Worm (Caenorhabditis elegans): Measurements from ENCODE around the gene C03A7.13.

The C03A7.13 gene

DNA sequence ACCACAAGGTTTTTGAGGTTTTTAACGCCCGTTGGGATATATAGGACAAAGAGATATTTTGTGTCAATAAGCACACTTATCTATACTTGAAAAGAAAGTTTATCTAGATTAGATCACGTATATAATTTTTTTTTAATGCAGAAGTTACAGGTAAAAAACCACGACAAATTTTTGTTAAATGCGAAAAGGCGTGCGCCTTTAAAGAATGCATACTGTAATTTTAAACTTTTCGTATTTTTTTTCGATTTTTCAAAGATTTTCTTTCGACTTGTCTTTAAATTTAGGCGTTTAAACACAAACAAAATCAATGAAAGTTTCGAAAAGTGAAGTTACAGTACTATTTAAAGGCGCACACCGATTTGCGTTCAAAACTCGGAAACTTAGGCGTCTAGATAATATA, 11.3 kb upstream of the C03A7.13 start:
- no peak for TF ChIP-seq scrt-1 (GFP tag; IDR thresholded peaks at IDR 0.05)
- TF ChIP-seq flt-1 (GFP tag; IDR thresholded peaks at IDR 0.05), result no peak
- TF ChIP-seq tbx-37 (GFP tag; conservative IDR thresholded peaks at IDR 0.05), result no peak
- TF ChIP-seq pes-1 (GFP tag; IDR thresholded peaks at IDR 0.05), result no peak
- no peak for TF ChIP-seq ama-1 (optimal IDR thresholded peaks at IDR 0.05)
- no peak for TF ChIP-seq hmg-4 (GFP tag; optimal IDR thresholded peaks at IDR 0.05)
- TF ChIP-seq hnd-1 (tag; optimal IDR thresholded peaks at IDR 0.05), result no peak
- no peak for TF ChIP-seq ceh-13 (GFP tag; optimal IDR thresholded peaks at IDR 0.05)
- no peak for TF ChIP-seq ceh-36 (tag; optimal IDR thresholded peaks at IDR 0.05)
- no peak for TF ChIP-seq sea-1 (GFP tag; conservative IDR thresholded peaks at IDR 0.05)
- TF ChIP-seq tbx-11 (GFP tag; IDR thresholded peaks at IDR 0.05), result no peak

DNA sequence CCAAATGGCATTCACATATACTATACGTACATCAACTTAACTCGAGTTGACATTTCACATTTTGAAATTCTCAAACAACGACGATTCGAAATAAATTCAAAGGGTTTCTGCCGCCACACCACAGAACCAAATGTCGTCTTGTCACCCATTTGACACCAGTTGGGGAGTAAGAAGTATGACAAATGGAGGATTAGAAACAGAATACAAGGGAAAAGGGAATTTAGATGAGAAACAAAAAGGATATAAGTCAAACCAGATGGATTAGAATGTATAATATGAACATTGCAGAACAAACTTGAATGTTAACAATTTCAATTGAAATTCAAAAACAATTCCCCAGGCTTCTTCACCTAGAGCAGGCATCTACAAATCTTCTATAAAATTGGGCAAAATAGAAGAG, 9.4 kb upstream of the C03A7.13 start:
- no peak for TF ChIP-seq tbx-37 (GFP tag; conservative IDR thresholded peaks at IDR 0.05)
- no peak for TF ChIP-seq tra-4 (tag; optimal IDR thresholded peaks at IDR 0.05)

DNA sequence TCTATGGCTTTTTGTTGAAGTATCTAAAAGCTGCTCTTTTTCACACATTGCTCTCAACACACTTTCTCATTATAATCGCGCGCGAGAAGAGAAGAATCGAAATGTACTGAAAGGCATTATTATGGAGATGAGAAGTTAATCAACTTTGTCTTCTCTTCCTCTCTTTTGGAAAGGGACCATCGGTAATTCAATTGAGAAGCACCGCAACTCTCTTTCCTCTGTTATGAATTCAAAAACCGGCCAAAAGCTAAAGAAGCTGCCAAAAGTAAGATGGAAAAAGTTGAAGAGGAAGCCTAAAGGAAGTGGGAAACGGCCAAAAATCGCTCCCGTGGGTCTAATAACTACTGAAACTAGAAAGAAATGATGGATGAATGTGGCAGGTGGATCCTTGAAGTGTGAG, 7.8 kb upstream of the C03A7.13 start:
- TF ChIP-seq ets-7 (tag; optimal IDR thresholded peaks at IDR 0.05) (no peak), hmg-4 (GFP tag; optimal IDR thresholded peaks at IDR 0.05) (no peak), scrt-1 (GFP tag; IDR thresholded peaks at IDR 0.05) (no peak)

DNA sequence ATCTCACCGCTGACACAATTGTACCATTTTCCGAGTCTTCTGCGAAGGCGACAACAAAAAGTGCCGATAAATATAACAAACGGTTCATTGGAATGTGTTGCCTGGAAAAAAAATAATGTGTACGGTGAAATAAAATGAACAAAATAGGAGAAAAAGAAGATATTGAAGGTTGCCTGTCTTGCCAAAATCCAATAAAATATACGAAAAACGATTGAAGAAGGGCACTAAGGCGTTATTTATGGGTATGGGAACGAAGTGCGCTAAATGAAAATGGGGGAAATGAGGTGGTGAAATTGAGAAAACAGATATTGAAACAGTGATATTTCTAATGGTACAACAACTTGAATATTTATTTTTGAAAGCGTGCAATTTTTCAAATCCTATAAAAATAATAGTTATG, 5.9 kb upstream of the C03A7.13 start, which contains the start of gene Y47A7.2:
Gene Y47A7.2 (minus strand): TSS at position 101 of the 400 bp plus-strand sequence.
- no peak for TF ChIP-seq tbx-37 (GFP tag; conservative IDR thresholded peaks at IDR 0.05)
- TF ChIP-seq F13C5.2 (tag; optimal IDR thresholded peaks at IDR 0.05), result no peak
- no peak for TF ChIP-seq tbx-11 (GFP tag; IDR thresholded peaks at IDR 0.05)
- TF ChIP-seq pes-1 (GFP tag; IDR thresholded peaks at IDR 0.05), result no peak
- TF ChIP-seq ceh-36 (tag; optimal IDR thresholded peaks at IDR 0.05), result no peak
- TF ChIP-seq tra-4 (tag; optimal IDR thresholded peaks at IDR 0.05), result no peak
- TF ChIP-seq sea-1 (GFP tag; conservative IDR thresholded peaks at IDR 0.05), result no peak
- TF ChIP-seq ama-1 (optimal IDR thresholded peaks at IDR 0.05), result no peak
- no peak for TF ChIP-seq B0310.2 (tag; optimal IDR thresholded peaks at IDR 0.05)
- TF ChIP-seq hmg-4 (GFP tag; optimal IDR thresholded peaks at IDR 0.05), result no peak
- no peak for TF ChIP-seq flt-1 (GFP tag; IDR thresholded peaks at IDR 0.05)
- TF ChIP-seq hmbx-1 (tag; optimal IDR thresholded peaks at IDR 0.05), result no peak

DNA sequence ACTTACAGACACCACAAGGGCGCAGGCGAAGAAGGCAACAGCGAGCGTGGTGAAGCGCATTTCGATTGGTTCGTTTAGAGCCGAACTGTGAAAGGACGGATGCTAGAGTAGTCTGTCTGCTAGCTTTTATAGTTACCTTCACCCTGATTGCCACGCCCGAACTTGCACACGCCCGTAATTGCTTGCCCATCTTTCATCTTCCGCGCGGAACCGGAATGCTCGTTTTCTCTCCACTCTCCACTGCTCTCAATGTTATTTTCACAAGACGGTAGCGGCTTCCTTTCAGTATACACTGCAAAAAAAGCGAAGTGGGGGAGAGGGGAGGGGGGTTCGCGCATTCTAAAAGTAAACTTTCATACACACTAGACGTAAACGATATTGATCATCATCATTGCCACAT, 2.2 kb upstream of the C03A7.13 start, which contains the start of gene abu-8:
Gene abu-8 (minus strand): TSS at position 101 of the 400 bp plus-strand sequence.
- TF ChIP-seq tbx-37 (GFP tag; conservative IDR thresholded peaks at IDR 0.05) (no peak), hmg-4 (GFP tag; optimal IDR thresholded peaks at IDR 0.05) (no peak), B0310.2 (tag; optimal IDR thresholded peaks at IDR 0.05) (no peak), tbx-11 (GFP tag; IDR thresholded peaks at IDR 0.05) (no peak)

DNA sequence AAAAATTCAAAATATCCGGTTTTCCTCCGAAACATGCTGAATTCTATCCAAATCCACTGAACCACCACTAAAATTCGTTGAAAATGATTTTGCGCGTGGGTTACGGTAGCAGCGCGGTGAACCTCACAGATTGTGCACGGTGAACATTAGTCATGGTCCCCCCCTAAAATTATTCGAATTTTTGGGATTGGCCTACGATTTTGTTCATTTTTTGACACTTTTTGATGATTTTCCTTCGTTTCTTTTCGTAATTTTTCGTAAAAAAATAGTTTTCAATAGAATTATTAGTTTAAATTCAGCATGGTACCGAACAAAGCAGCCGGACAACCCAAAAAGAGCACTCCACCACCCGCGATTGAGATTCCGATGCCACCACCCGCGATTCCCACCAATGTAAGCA, 10.7 kb downstream of the C03A7.13 start, which contains the start of gene C03A7.2:
Gene C03A7.2 (plus strand): TSS at position 301 of the 400 bp plus-strand sequence.
- TF ChIP-seq ceh-13 (GFP tag; optimal IDR thresholded peaks at IDR 0.05) (no peak), hnd-1 (tag; optimal IDR thresholded peaks at IDR 0.05) (no peak)

DNA sequence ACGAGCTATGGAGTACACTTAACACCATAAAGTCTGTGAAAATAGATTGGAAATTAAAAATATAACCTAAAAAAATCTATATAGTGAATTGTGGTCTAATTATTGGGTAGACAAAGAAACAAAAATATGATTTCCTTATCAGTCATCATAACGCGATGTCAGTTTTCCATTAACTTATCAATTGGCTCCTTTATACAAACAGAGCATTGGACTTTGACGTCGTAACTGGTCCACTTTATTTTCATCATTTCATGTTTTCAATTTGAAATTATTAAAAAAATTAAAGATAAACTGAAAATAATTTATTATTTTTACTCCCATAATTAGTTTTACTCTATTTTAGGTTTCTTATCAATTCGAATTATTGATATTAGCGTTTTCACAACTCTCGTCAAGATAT, 14.3 kb downstream of the C03A7.13 start:
- TF ChIP-seq ama-1 (optimal IDR thresholded peaks at IDR 0.05), result no peak
- no peak for TF ChIP-seq tra-4 (tag; optimal IDR thresholded peaks at IDR 0.05)
- TF ChIP-seq ets-7 (tag; optimal IDR thresholded peaks at IDR 0.05), result no peak
- TF ChIP-seq tbx-37 (GFP tag; conservative IDR thresholded peaks at IDR 0.05), result no peak
- no peak for TF ChIP-seq flt-1 (GFP tag; IDR thresholded peaks at IDR 0.05)

DNA sequence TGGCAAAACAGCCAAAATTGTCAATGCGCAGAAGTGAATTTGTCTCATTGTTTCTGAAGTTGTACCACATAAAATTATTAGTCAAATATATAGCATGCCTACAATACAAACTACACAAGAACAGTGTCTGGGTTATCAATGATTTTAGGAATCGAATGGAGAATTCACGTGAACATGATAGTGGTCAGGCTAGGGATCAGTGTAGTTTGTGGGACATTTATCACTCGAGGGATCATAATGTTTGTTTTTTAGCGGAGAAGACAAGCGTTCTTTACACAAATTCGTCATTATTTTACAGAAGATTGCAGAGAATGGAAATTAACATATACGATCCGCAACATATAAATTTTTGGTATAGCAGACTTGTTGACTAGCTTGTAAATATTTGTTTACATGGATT, 15.1 kb downstream of the C03A7.13 start, which contains the start of gene ugt-51:
Gene ugt-51 (minus strand): TSS at position 101 of the 400 bp plus-strand sequence.
- no peak for TF ChIP-seq ets-7 (tag; optimal IDR thresholded peaks at IDR 0.05)
- no peak for TF ChIP-seq hmbx-1 (tag; optimal IDR thresholded peaks at IDR 0.05)
- TF ChIP-seq ama-1 (optimal IDR thresholded peaks at IDR 0.05), result no peak
- no peak for TF ChIP-seq hnd-1 (tag; optimal IDR thresholded peaks at IDR 0.05)
- no peak for TF ChIP-seq sea-1 (GFP tag; conservative IDR thresholded peaks at IDR 0.05)

DNA sequence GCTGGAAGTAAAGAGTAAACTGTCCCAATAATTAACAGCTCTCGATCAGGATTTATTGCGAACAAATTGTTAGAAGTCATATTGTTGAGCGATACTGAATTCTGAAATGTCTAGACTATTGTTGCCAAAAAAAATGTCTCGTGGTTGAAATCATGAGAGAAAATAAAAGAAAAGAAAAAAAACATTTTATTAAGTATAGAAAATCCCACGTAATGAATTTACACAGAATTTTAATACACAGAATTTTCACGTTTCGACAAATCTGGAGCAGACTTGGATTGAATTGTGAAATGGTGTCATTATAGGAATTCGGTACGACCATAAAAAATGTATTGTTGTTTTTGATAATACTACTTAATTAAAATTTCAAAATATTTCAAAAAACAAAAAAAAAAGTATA, 19.5 kb downstream of the C03A7.13 start, which contains the start of gene srt-65:
Gene srt-65 (minus strand): TSS at position 101 of the 400 bp plus-strand sequence.
- TF ChIP-seq F13C5.2 (tag; optimal IDR thresholded peaks at IDR 0.05), result no peak
- no peak for TF ChIP-seq hmg-4 (GFP tag; optimal IDR thresholded peaks at IDR 0.05)
- TF ChIP-seq hnd-1 (tag; optimal IDR thresholded peaks at IDR 0.05), result no peak
- no peak for TF ChIP-seq flt-1 (GFP tag; IDR thresholded peaks at IDR 0.05)
- no peak for TF ChIP-seq hmbx-1 (tag; optimal IDR thresholded peaks at IDR 0.05)
- no peak for TF ChIP-seq scrt-1 (GFP tag; IDR thresholded peaks at IDR 0.05)
- TF ChIP-seq ceh-36 (tag; optimal IDR thresholded peaks at IDR 0.05), result no peak
- no peak for TF ChIP-seq ceh-13 (GFP tag; optimal IDR thresholded peaks at IDR 0.05)
- no peak for TF ChIP-seq tra-4 (tag; optimal IDR thresholded peaks at IDR 0.05)
- TF ChIP-seq ama-1 (optimal IDR thresholded peaks at IDR 0.05), result no peak
- TF ChIP-seq tbx-37 (GFP tag; conservative IDR thresholded peaks at IDR 0.05), result no peak
- no peak for TF ChIP-seq pes-1 (GFP tag; IDR thresholded peaks at IDR 0.05)
- no peak for TF ChIP-seq B0310.2 (tag; optimal IDR thresholded peaks at IDR 0.05)
- TF ChIP-seq tbx-11 (GFP tag; IDR thresholded peaks at IDR 0.05), result no peak
- TF ChIP-seq ets-7 (tag; optimal IDR thresholded peaks at IDR 0.05), result no peak
- TF ChIP-seq aly-1 (tag; optimal IDR thresholded peaks at IDR 0.05), result no peak
- no peak for TF ChIP-seq sea-1 (GFP tag; conservative IDR thresholded peaks at IDR 0.05)

Data from whole organism, early embryonic.